Fruit fly (Drosophila melanogaster) Kc167 (cell line): ENCODE results near the gene Spn28Dc.

Experiments used
- Myc ChIP-seq: fragments of >200 bp; optimal IDR thresholded peaks from 2 replicates; lab custom pipeline; 2017; ENCODE audit warnings: missing external identifiers
- h ChIP-seq: fragments of >200 bp; optimal IDR thresholded peaks from 3 replicates; lab custom pipeline; 2018; ENCODE audit warnings: missing external identifiers
- insv ChIP-seq: fragments of >200 bp; optimal IDR thresholded peaks from 3 replicates; lab custom pipeline; 2018; ENCODE audit warnings: missing external identifiers
- psq ChIP-seq: fragments of >200 bp; optimal IDR thresholded peaks from 2 replicates; lab custom pipeline; 2017; ENCODE audit warnings: missing external identifiers
- ttk ChIP-seq: sonication (Bioruptor generic); optimal IDR thresholded peaks from 2 replicates; lab custom pipeline; 2017; ENCODE audit warnings: missing external identifiers

DNA sequence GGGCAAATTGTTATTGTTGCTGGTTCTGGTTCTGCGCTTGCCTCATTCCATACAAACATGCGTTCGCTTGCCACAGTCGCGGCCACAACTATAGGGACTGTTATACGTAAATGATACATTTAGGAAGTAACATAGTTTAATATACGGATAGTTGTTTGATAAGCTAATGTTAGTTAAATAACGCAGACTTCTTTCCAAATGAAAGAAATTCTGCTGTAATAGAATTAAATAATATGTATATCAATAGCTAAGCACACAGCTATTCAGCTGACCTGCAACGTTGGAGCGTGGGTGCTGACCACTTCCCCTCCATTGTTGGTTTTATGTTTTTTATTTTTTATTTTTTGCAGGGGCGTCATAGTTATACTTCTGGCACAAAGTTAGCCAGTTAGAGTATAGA, 27.7 kb upstream of the Spn28Dc start:
- TF ChIP-seq ttk (lab: Kevin White, UChicago): no peak
- no peak for TF ChIP-seq h (lab: Kevin White, UChicago)
- TF ChIP-seq psq (lab: Kevin White, UChicago): no peak
- TF ChIP-seq insv (lab: Kevin White, UChicago): no peak
- no peak for TF ChIP-seq Myc (lab: Kevin White, UChicago)
